Worm (Caenorhabditis elegans) whole organism, L1 larva: ENCODE results near the gene flap-1.

Experiments used
- C04F5.9 ChIP-seq: sonication (generic microtip); optimal IDR thresholded peaks from 2 replicates; lab custom pipeline; 2016; ENCODE audit warnings: missing genetic modification characterization, missing compliant biosample characterization
- C34B4.2 ChIP-seq: sonication (generic microtip); optimal IDR thresholded peaks from 2 replicates; lab custom pipeline; 2017; ENCODE audit warnings: mild to moderate bottlenecking, missing genetic modification characterization, missing compliant biosample characterization
- Y116A8C.19 ChIP-seq: sonication (generic microtip); optimal IDR thresholded peaks from 2 replicates; lab custom pipeline; 2016; ENCODE audit warnings: missing compliant biosample characterization, missing genetic modification characterization, borderline replicate concordance
- aha-1 ChIP-seq: fragments of 150-350 bp; optimal IDR thresholded peaks from 2 replicates; lab custom pipeline; 2014; ENCODE audit warnings: missing biosample characterization, missing genetic modification characterization
- blmp-1 ChIP-seq: fragments of 150-350 bp; optimal IDR thresholded peaks from 2 replicates; lab custom pipeline; 2014; ENCODE audit warnings: missing biosample characterization, missing genetic modification characterization
- ceh-82 ChIP-seq, 3 experiments: fragments of 150-350 bp in 1 of 3; sonication (generic microtip) in 2 of 3; optimal IDR thresholded peaks; 2 replicates each; lab custom pipeline; 2014 to 2017; ENCODE audit warnings: missing biosample characterization in 3 of 3, missing genetic modification characterization in 3 of 3
- dpl-1 ChIP-seq, 3 experiments: fragments of 150-350 bp in 2 of 3; sonication (generic microtip) in 1 of 3; optimal IDR thresholded peaks; 2 replicates each; lab custom pipeline; 2014 to 2017; ENCODE audit warnings: missing biosample characterization in 3 of 3, missing genetic modification characterization in 3 of 3, missing genetic modification reagents in 3 of 3
- efl-1 ChIP-seq, 4 experiments: fragments of 150-350 bp; optimal IDR thresholded peaks in 3 of 4; peaks in 1 of 4; 1 replicate in 1 of 4; 2 replicates in 3 of 4; lab custom pipeline; 2014; ENCODE audit warnings: missing biosample characterization in 2 of 4, missing genetic modification characterization in 2 of 4, missing genetic modification reagents in 2 of 4
- efl-3 ChIP-seq: fragments of 200-800 bp; sonication (Bioruptor generic); optimal IDR thresholded peaks from 2 replicates; lab custom pipeline; 2018; ENCODE audit warnings: mild to moderate bottlenecking, missing genetic modification characterization, missing compliant biosample characterization
- elt-2 ChIP-seq: sonication (generic microtip); optimal IDR thresholded peaks from 2 replicates; lab custom pipeline; 2016; ENCODE audit warnings: missing genetic modification characterization, mild to moderate bottlenecking, inconsistent platforms, missing compliant biosample characterization, missing genetic modification reagents
- fkh-4 ChIP-seq: sonication (generic microtip); optimal IDR thresholded peaks from 2 replicates; lab custom pipeline; 2016; ENCODE audit warnings: missing compliant biosample characterization, missing genetic modification characterization, borderline replicate concordance
- fkh-8 ChIP-seq: sonication (generic microtip); optimal IDR thresholded peaks from 2 replicates; lab custom pipeline; 2016; ENCODE audit warnings: mild to moderate bottlenecking, missing genetic modification characterization, missing compliant biosample characterization
- fos-1 ChIP-seq: fragments of 150-350 bp; optimal IDR thresholded peaks from 2 replicates; lab custom pipeline; 2014; ENCODE audit warnings: missing biosample characterization, missing genetic modification characterization
- grh-1 ChIP-seq: fragments of 200-800 bp; sonication (Bioruptor generic); IDR thresholded peaks from 2 replicates; pipeline ENCODE4 v1.3.6; 2022; ENCODE audit warnings: missing genetic modification reagents, missing genetic modification characterization, missing compliant biosample characterization
- hlh-17 ChIP-seq: fragments of 200-800 bp; sonication (Bioruptor generic); optimal IDR thresholded peaks from 2 replicates; lab custom pipeline; 2018; ENCODE audit warnings: missing genetic modification characterization, mild to moderate bottlenecking, missing compliant biosample characterization, moderate library complexity, borderline replicate concordance
- irx-1 ChIP-seq: sonication (generic microtip); optimal IDR thresholded peaks from 2 replicates; lab custom pipeline; 2016; ENCODE audit warnings: missing genetic modification characterization, missing compliant biosample characterization
- jun-1 ChIP-seq: fragments of 150-350 bp; optimal IDR thresholded peaks from 2 replicates; lab custom pipeline; 2014; ENCODE audit warnings: missing biosample characterization, missing genetic modification reagents, missing genetic modification characterization
- lin-14 ChIP-seq: fragments of 200-800 bp; sonication (Bioruptor generic); optimal IDR thresholded peaks from 2 replicates; lab custom pipeline; 2018; ENCODE audit warnings: mild to moderate bottlenecking, missing genetic modification characterization, moderate library complexity, missing compliant biosample characterization
- lin-15B ChIP-seq: fragments of 150-350 bp; sonication (generic microtip); optimal IDR thresholded peaks from 3 replicates; lab custom pipeline; 2014; ENCODE audit warnings: missing biosample characterization, missing genetic modification characterization
- lir-3 ChIP-seq: sonication (generic microtip); optimal IDR thresholded peaks from 2 replicates; lab custom pipeline; 2016; ENCODE audit warnings: mild to moderate bottlenecking, missing genetic modification characterization, moderate library complexity, missing compliant biosample characterization; ENCODE audit not compliant: poor library complexity
- lsy-2 ChIP-seq, 2 experiments: fragments of 150-350 bp; optimal IDR thresholded peaks; 2 replicates each; lab custom pipeline; 2014; ENCODE audit warnings: missing biosample characterization in 2 of 2, missing genetic modification characterization in 2 of 2
- mdl-1 ChIP-seq, 2 experiments: fragments of 150-350 bp; optimal IDR thresholded peaks; 2 replicates each; lab custom pipeline; 2014 to 2017; ENCODE audit warnings: missing biosample characterization in 2 of 2, missing genetic modification characterization in 2 of 2, inconsistent platforms in 1 of 2
- mef-2 ChIP-seq: fragments of 150-350 bp; optimal IDR thresholded peaks from 2 replicates; lab custom pipeline; 2014; ENCODE audit warnings: missing biosample characterization, missing genetic modification characterization
- mep-1 ChIP-seq: fragments of 150-350 bp; optimal IDR thresholded peaks from 2 replicates; lab custom pipeline; 2014; ENCODE audit warnings: missing biosample characterization, missing genetic modification characterization
- nhr-11 ChIP-seq: fragments of 150-350 bp; optimal IDR thresholded peaks from 2 replicates; lab custom pipeline; 2014; ENCODE audit warnings: missing biosample characterization, missing genetic modification characterization
- nhr-19 ChIP-seq: fragments of 200-800 bp; sonication (Bioruptor generic); conservative IDR thresholded peaks from 2 replicates; pipeline ENCODE4 v1.3.6; 2022; ENCODE audit warnings: missing genetic modification characterization, missing compliant biosample characterization
- nhr-20 ChIP-seq: sonication (generic microtip); optimal IDR thresholded peaks from 2 replicates; lab custom pipeline; 2016; ENCODE audit warnings: mild to moderate bottlenecking, missing genetic modification characterization, missing compliant biosample characterization
- nhr-237 ChIP-seq: fragments of 150-350 bp; optimal IDR thresholded peaks from 2 replicates; lab custom pipeline; 2014; ENCODE audit warnings: missing biosample characterization, missing genetic modification characterization
- nhr-28 ChIP-seq: fragments of 150-350 bp; optimal IDR thresholded peaks from 2 replicates; lab custom pipeline; 2014; ENCODE audit warnings: missing biosample characterization, missing genetic modification characterization
- nhr-71 ChIP-seq: sonication (generic microtip); optimal IDR thresholded peaks from 2 replicates; lab custom pipeline; 2016; ENCODE audit warnings: mild to moderate bottlenecking, missing genetic modification characterization, moderate library complexity, missing compliant biosample characterization
- nhr-76 ChIP-seq: sonication (generic microtip); optimal IDR thresholded peaks from 2 replicates; lab custom pipeline; 2017; ENCODE audit warnings: missing biosample characterization, missing genetic modification characterization
- nhr-77 ChIP-seq: fragments of 150-350 bp; optimal IDR thresholded peaks from 2 replicates; lab custom pipeline; 2014; ENCODE audit warnings: missing biosample characterization, missing genetic modification characterization
- nhr-90 ChIP-seq: sonication (generic microtip); optimal IDR thresholded peaks from 2 replicates; lab custom pipeline; 2016; ENCODE audit warnings: mild to moderate bottlenecking, missing genetic modification characterization, missing compliant biosample characterization; ENCODE audit not compliant: poor library complexity
- pax-3 ChIP-seq: fragments of 200-800 bp; sonication (Bioruptor generic); optimal IDR thresholded peaks from 2 replicates; lab custom pipeline; 2018; ENCODE audit warnings: mild to moderate bottlenecking, missing genetic modification characterization, moderate library complexity, missing compliant biosample characterization
- rnt-1 ChIP-seq: sonication (generic microtip); optimal IDR thresholded peaks from 2 replicates; lab custom pipeline; 2016; ENCODE audit warnings: mild to moderate bottlenecking, missing genetic modification characterization, moderate library complexity, missing compliant biosample characterization
- snpc-4 ChIP-seq: fragments of 150-350 bp; optimal IDR thresholded peaks from 2 replicates; lab custom pipeline; 2014; ENCODE audit warnings: missing biosample characterization, missing genetic modification characterization
- snu-23 ChIP-seq: sonication (generic microtip); optimal IDR thresholded peaks from 2 replicates; lab custom pipeline; 2016; ENCODE audit warnings: missing genetic modification characterization, missing compliant biosample characterization
- swsn-7 ChIP-seq: sonication (generic microtip); optimal IDR thresholded peaks from 2 replicates; lab custom pipeline; 2016; ENCODE audit warnings: missing genetic modification characterization, missing compliant biosample characterization
- tbx-2 ChIP-seq: sonication (generic microtip); optimal IDR thresholded peaks from 2 replicates; lab custom pipeline; 2016; ENCODE audit warnings: missing genetic modification characterization, missing compliant biosample characterization
- tlp-1 ChIP-seq: fragments of 150-350 bp; optimal IDR thresholded peaks from 2 replicates; lab custom pipeline; 2014; ENCODE audit warnings: missing biosample characterization, missing genetic modification characterization
- unc-62 ChIP-seq: fragments of 150-350 bp; optimal IDR thresholded peaks from 2 replicates; lab custom pipeline; 2014; ENCODE audit warnings: missing biosample characterization, missing genetic modification reagents, missing genetic modification characterization
- unc-86 ChIP-seq: sonication (generic microtip); optimal IDR thresholded peaks from 2 replicates; lab custom pipeline; 2016; ENCODE audit warnings: missing genetic modification characterization, missing compliant biosample characterization
- unc-98 ChIP-seq: fragments of 200-800 bp; sonication (Bioruptor generic); IDR thresholded peaks from 2 replicates; pipeline ENCODE4 v1.3.6; 2022; ENCODE audit warnings: missing genetic modification characterization, missing compliant biosample characterization
- vab-15 ChIP-seq: sonication (generic microtip); optimal IDR thresholded peaks from 2 replicates; lab custom pipeline; 2017; ENCODE audit warnings: missing genotype, mild to moderate bottlenecking, missing genetic modification characterization, missing compliant biosample characterization
- xbp-1 ChIP-seq: sonication (generic microtip); optimal IDR thresholded peaks from 2 replicates; lab custom pipeline; 2016; ENCODE audit warnings: missing genetic modification characterization, missing compliant biosample characterization
- zag-1 ChIP-seq: fragments of 150-350 bp; optimal IDR thresholded peaks from 2 replicates; lab custom pipeline; 2014; ENCODE audit warnings: missing biosample characterization, missing genetic modification characterization
- ztf-4 ChIP-seq: fragments of 150-350 bp; optimal IDR thresholded peaks from 2 replicates; lab custom pipeline; 2014; ENCODE audit warnings: missing biosample characterization, missing genetic modification characterization

The flap-1 gene

ce11 chrIII:6928725-6929124 lies at the start of gene flap-1:
TSS of gene flap-1 (minus strand) at chrIII:6928825.
- TF ChIP-seq pax-3 (tag; lab: Kevin White, UChicago) = no peak
- TF ChIP-seq tlp-1 = no peak
- no peak for TF ChIP-seq hlh-17 (GFP tag; lab: Kevin White, UChicago)
- TF ChIP-seq nhr-237 (tag; lab: Kevin White, UChicago) = no peak
- TF ChIP-seq nhr-19 (GFP tag; lab: Robert Waterston, UW) = no peak
- TF ChIP-seq efl-1 (optimal IDR thresholded peaks at IDR 0.05; lab: Kevin White, UChicago) = no peak
- no peak for TF ChIP-seq efl-1 (GFP tag; optimal IDR thresholded peaks at IDR 0.05 in 1 of 2; lab: Kevin White, UChicago)
- TF ChIP-seq nhr-76 (tag; lab: Kevin White, UChicago) = no peak
- TF ChIP-seq C34B4.2 (tag; lab: Kevin White, UChicago) = no peak
- no peak for TF ChIP-seq lin-14
- no peak for TF ChIP-seq unc-98 (GFP tag; lab: Robert Waterston, UW)
- no peak for TF ChIP-seq nhr-71
- TF ChIP-seq fkh-4 = no peak
- TF ChIP-seq snpc-4 (tag; lab: Kevin White, UChicago) = no peak
- no peak for TF ChIP-seq nhr-20 (tag; lab: Kevin White, UChicago)
- no peak for TF ChIP-seq nhr-90
- no peak for TF ChIP-seq lin-15B (tag; lab: Kevin White, UChicago)
- no peak for TF ChIP-seq nhr-11 (tag; lab: Kevin White, UChicago)

ce11 chrIII:6974952-6975351 lies 46.3 kb upstream of the flap-1 start:
- TF ChIP-seq blmp-1 (tag; lab: Kevin White, UChicago) = no peak
- no peak for TF ChIP-seq aha-1
- TF ChIP-seq fos-1 = no peak
- no peak for TF ChIP-seq unc-86 (tag; lab: Kevin White, UChicago)
- no peak for TF ChIP-seq lir-3 (tag; lab: Kevin White, UChicago)
- no peak for TF ChIP-seq tlp-1
- TF ChIP-seq C04F5.9 = no peak
- TF ChIP-seq xbp-1 (tag; lab: Kevin White, UChicago) = no peak
- no peak for TF ChIP-seq mdl-1 (tag; optimal IDR thresholded peaks at IDR 0.05; lab: Kevin White, UChicago)
- no peak for TF ChIP-seq nhr-77 (tag; lab: Kevin White, UChicago)
- no peak for TF ChIP-seq mep-1 (tag; lab: Kevin White, UChicago)
- TF ChIP-seq nhr-90 = no peak
- no peak for TF ChIP-seq nhr-20 (tag; lab: Kevin White, UChicago)
- no peak for TF ChIP-seq zag-1 (tag; lab: Kevin White, UChicago)
- TF ChIP-seq tbx-2 (tag; lab: Kevin White, UChicago) = no peak
- no peak for TF ChIP-seq fkh-8
- TF ChIP-seq ceh-82 (tag; optimal IDR thresholded peaks at IDR 0.05; lab: Kevin White, UChicago) = no peak
- TF ChIP-seq dpl-1 (GFP tag; optimal IDR thresholded peaks at IDR 0.05; lab: Kevin White, UChicago) = no peak

- TF ChIP-seq swsn-7 (tag; lab: Kevin White, UChicago) (no peak), unc-62 (GFP tag; lab: Kevin White, UChicago) (no peak), irx-1 (tag; lab: Kevin White, UChicago) (no peak), ztf-4 (no peak), lsy-2 (tag; optimal IDR thresholded peaks at IDR 0.05; lab: Kevin White, UChicago) (peak in 1 of 2 experiments; percentile 9)
Observed at ce11 chrIII:6973682-6974081, 45.1 kb upstream of the flap-1 start, which contains the start of gene F31E3.2. TSS of gene F31E3.2 (plus strand) at chrIII:6973982.

ce11 chrIII:6971662-6972284 lies 43.1 kb upstream of the flap-1 start, which contains the start of the genes eef-1A.1 and rfc-4:
TSS of gene eef-1A.1 (minus strand) at chrIII:6971712.
TSS of gene rfc-4 (plus strand) at chrIII:6972253.
- TF ChIP-seq dpl-1 (GFP tag; optimal IDR thresholded peaks at IDR 0.05; lab: Kevin White, UChicago) (peak; percentile 96 to 98 (median 97)), ztf-4 (peak; percentile 93), fkh-4 (peak; percentile 27), vab-15 (tag; lab: Kevin White, UChicago) (peak; percentile 81), unc-98 (GFP tag; lab: Robert Waterston, UW) (peak; percentile 51; the same call in 1 of the 2 replicates), mef-2 (tag; lab: Kevin White, UChicago) (peak; percentile 64), Y116A8C.19 (tag; lab: Kevin White, UChicago) (no peak), efl-3 (GFP tag; lab: Kevin White, UChicago) (peak; percentile 38), nhr-28 (tag; lab: Kevin White, UChicago) (no peak), grh-1 (GFP tag; lab: Robert Waterston, UW) (peak; percentile 92), snu-23 (peak; percentile 99), fkh-8 (peak; percentile 98), jun-1 (tag; lab: Kevin White, UChicago) (peak; percentile 95), nhr-20 (tag; lab: Kevin White, UChicago) (peak; percentile 98), rnt-1 (tag; lab: Kevin White, UChicago) (peak; percentile 96), elt-2 (tag; lab: Kevin White, UChicago) (peak; percentile 59)
